ENCODE assay signal across 1 fruit fly cellular context in the genomic region with DNA sequence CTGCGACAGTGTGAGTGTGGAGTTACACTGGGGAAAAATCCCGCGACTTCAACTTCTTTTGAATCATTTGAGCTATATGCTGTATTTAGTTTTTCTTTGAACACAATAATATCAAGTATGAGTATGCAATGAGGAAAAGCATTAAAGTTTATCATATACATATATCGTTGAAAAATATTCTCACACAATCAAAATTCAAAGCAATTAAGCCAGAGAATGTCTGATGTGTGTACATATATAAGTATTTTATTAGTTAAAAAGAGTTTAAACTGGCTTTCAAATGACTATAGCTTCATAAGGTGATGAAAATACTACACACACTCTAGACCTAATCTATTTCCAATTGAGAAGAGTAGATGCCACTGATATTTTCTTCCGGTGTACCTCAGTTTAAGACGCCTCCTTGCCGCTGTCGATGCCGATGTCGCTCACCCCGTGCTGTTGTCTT.
TF ChIP-seq lines count a peak whose summit lies in the region.

No protein-coding gene starts in this region.

TF ChIP-seq in whole organism, embryonic, 481 proteins besides CTCF, POLR2A, EP300 and RAD21 (continued from another document and continues in another):
- peak; percentile 59 for TF ChIP-seq CG12659 (GFP tag; optimal IDR thresholded peaks at IDR 0.05; lab: Kevin White, UChicago)
- TF ChIP-seq fu2 (GFP tag; optimal IDR thresholded peaks at IDR 0.05; lab: Kevin White, UChicago) = no peak
- TF ChIP-seq bab2 (GFP tag; optimal IDR thresholded peaks at IDR 0.05; lab: Kevin White, UChicago) = no peak
- TF ChIP-seq Jarid2 (GFP tag; optimal IDR thresholded peaks at IDR 0.05; lab: Kevin White, UChicago) = no peak
- no peak for TF ChIP-seq CG17328 (GFP tag; IDR thresholded peaks at IDR 0.05; lab: Robert Waterston, UW)
- TF ChIP-seq vvl (GFP tag; IDR thresholded peaks at IDR 0.05; lab: Robert Waterston, UW) = peak; percentile 31; the same call in 1 of the 2 replicates
- no peak for TF ChIP-seq ranshi (GFP tag; IDR thresholded peaks at IDR 0.05; lab: Robert Waterston, UW)
- peak; percentile 27 for TF ChIP-seq CG12155 (GFP tag; optimal IDR thresholded peaks at IDR 0.05; lab: Kevin White, UChicago)
- no peak for TF ChIP-seq gt (GFP tag; IDR thresholded peaks at IDR 0.05; lab: Robert Waterston, UW)
- no peak for TF ChIP-seq TFAM (GFP tag; optimal IDR thresholded peaks at IDR 0.05; lab: Kevin White, UChicago)
- TF ChIP-seq CG5953 (GFP tag; IDR thresholded peaks at IDR 0.05; lab: Robert Waterston, UW) = no peak
- no peak for TF ChIP-seq Dip3 (GFP tag; optimal IDR thresholded peaks at IDR 0.05; lab: Kevin White, UChicago)
- TF ChIP-seq CG18476 (GFP tag; optimal IDR thresholded peaks at IDR 0.05; lab: Kevin White, UChicago) = peak; percentile 16
- no peak for TF ChIP-seq Aef1 (GFP tag; IDR thresholded peaks at IDR 0.05; lab: Robert Waterston, UW)
- TF ChIP-seq CG9215 (GFP tag; IDR thresholded peaks at IDR 0.05; lab: Robert Waterston, UW) = 0 out of 2 replicates have a peak, but pooled peaks have one; percentile 7
- TF ChIP-seq nmo (GFP tag; optimal IDR thresholded peaks at IDR 0.05; lab: Kevin White, UChicago) = peak; percentile 79
- no peak for TF ChIP-seq Doc3 (GFP tag; IDR thresholded peaks at IDR 0.05; lab: Robert Waterston, UW; ENCODE audit: partially characterized antibody)
- no peak for TF ChIP-seq nerfin-2 (GFP tag; IDR thresholded peaks at IDR 0.05; lab: Robert Waterston, UW; ENCODE audit: partially characterized antibody)
- TF ChIP-seq zen (tag; optimal IDR thresholded peaks at IDR 0.05; lab: Kevin White, UChicago) = no peak
- no peak for TF ChIP-seq CG9932 (GFP tag; IDR thresholded peaks at IDR 0.05; lab: Robert Waterston, UW)
- TF ChIP-seq sim (GFP tag; IDR thresholded peaks at IDR 0.05; lab: Robert Waterston, UW) = no peak
- peak; percentile 42 for TF ChIP-seq org-1 (GFP tag; optimal IDR thresholded peaks at IDR 0.05; lab: Kevin White, UChicago)
- TF ChIP-seq stwl (tag; optimal IDR thresholded peaks at IDR 0.05; lab: Kevin White, UChicago) = peak; percentile 2
- TF ChIP-seq zfh2 (GFP tag; optimal IDR thresholded peaks at IDR 0.05; lab: Kevin White, UChicago) = no peak
- peak; percentile 25 for TF ChIP-seq NfI (GFP tag; optimal IDR thresholded peaks at IDR 0.05; lab: Kevin White, UChicago)
- TF ChIP-seq CG3726 (GFP tag; IDR thresholded peaks at IDR 0.05; lab: Robert Waterston, UW) = no peak
- no peak for TF ChIP-seq CG6683 (GFP tag; optimal IDR thresholded peaks at IDR 0.05; lab: Kevin White, UChicago)
- TF ChIP-seq pita (GFP tag; optimal IDR thresholded peaks at IDR 0.05; lab: Kevin White, UChicago) = no peak
- TF ChIP-seq Adf1 (GFP tag; IDR thresholded peaks at IDR 0.05; lab: Robert Waterston, UW) = no peak
- TF ChIP-seq MBD-R2 (GFP tag; IDR thresholded peaks at IDR 0.05; lab: Robert Waterston, UW) = no peak
- no peak for TF ChIP-seq dati (GFP tag; IDR thresholded peaks at IDR 0.05; lab: Robert Waterston, UW)
- TF ChIP-seq trh (GFP tag; optimal IDR thresholded peaks at IDR 0.05; lab: Kevin White, UChicago) = no peak
- no peak for TF ChIP-seq MESR4 (GFP tag; optimal IDR thresholded peaks at IDR 0.05; lab: Kevin White, UChicago)
- TF ChIP-seq Ravus (GFP tag; IDR thresholded peaks at IDR 0.05; lab: Robert Waterston, UW) = no peak
- TF ChIP-seq chn (GFP tag; optimal IDR thresholded peaks at IDR 0.05; lab: Kevin White, UChicago) = peak; percentile 40
- TF ChIP-seq luna (GFP tag; optimal IDR thresholded peaks at IDR 0.05; lab: Kevin White, UChicago) = no peak
- peak; percentile 34 for TF ChIP-seq CG15269 (tag; optimal IDR thresholded peaks at IDR 0.05; lab: Kevin White, UChicago)
- TF ChIP-seq CG10431 (GFP tag; optimal IDR thresholded peaks at IDR 0.05; lab: Kevin White, UChicago) = peak; percentile 3
- TF ChIP-seq Vsx1 (GFP tag; optimal IDR thresholded peaks at IDR 0.05; lab: Kevin White, UChicago) = peak; percentile 3
- TF ChIP-seq Ssrp (tag; optimal IDR thresholded peaks at IDR 0.05; lab: Kevin White, UChicago) = peak; percentile 70
- TF ChIP-seq CG6654 (GFP tag; optimal IDR thresholded peaks at IDR 0.05; lab: Kevin White, UChicago) = no peak
- TF ChIP-seq ato (GFP tag; IDR thresholded peaks at IDR 0.05; lab: Robert Waterston, UW; ENCODE audit: partially characterized antibody) = no peak
- no peak for TF ChIP-seq Mes4 (GFP tag; optimal IDR thresholded peaks at IDR 0.05; lab: Kevin White, UChicago)
- TF ChIP-seq Dip2 (GFP tag; IDR thresholded peaks at IDR 0.05; lab: Robert Waterston, UW) = no peak
- peak; percentile 4 for TF ChIP-seq CG7786 (GFP tag; optimal IDR thresholded peaks at IDR 0.05; lab: Kevin White, UChicago)
- no peak for TF ChIP-seq CG15011 (GFP tag; optimal IDR thresholded peaks at IDR 0.05; lab: Kevin White, UChicago)
- no peak for TF ChIP-seq dan (GFP tag; IDR thresholded peaks at IDR 0.05; lab: Robert Waterston, UW)
- no peak for TF ChIP-seq CG31388 (GFP tag; optimal IDR thresholded peaks at IDR 0.05; lab: Kevin White, UChicago)
- peak; percentile 72 for TF ChIP-seq Oli (tag; optimal IDR thresholded peaks at IDR 0.05; lab: Kevin White, UChicago)
- no peak for TF ChIP-seq ERR (GFP tag; optimal IDR thresholded peaks at IDR 0.05; lab: Kevin White, UChicago)
- no peak for TF ChIP-seq vnd (GFP tag; IDR thresholded peaks at IDR 0.05; lab: Robert Waterston, UW; ENCODE audit: partially characterized antibody)
- TF ChIP-seq CG4282 (GFP tag; optimal IDR thresholded peaks at IDR 0.05; lab: Kevin White, UChicago) = no peak
- TF ChIP-seq CG1603 (tag; optimal IDR thresholded peaks at IDR 0.05; lab: Kevin White, UChicago) = peak; percentile 16
- TF ChIP-seq CG2889 (GFP tag; IDR thresholded peaks at IDR 0.05; lab: Robert Waterston, UW) = no peak
- peak; percentile 2 for TF ChIP-seq CrebB (tag; optimal IDR thresholded peaks at IDR 0.05; lab: Kevin White, UChicago)
- peak; percentile 9 for TF ChIP-seq CG16863 (GFP tag; optimal IDR thresholded peaks at IDR 0.05; lab: Kevin White, UChicago)
- peak; percentile 67 for TF ChIP-seq CG11504 (tag; optimal IDR thresholded peaks at IDR 0.05; lab: Kevin White, UChicago)
- no peak for TF ChIP-seq Gug (GFP tag; IDR thresholded peaks at IDR 0.05; lab: Robert Waterston, UW)
- no peak for TF ChIP-seq Antp (GFP tag; optimal IDR thresholded peaks at IDR 0.05; lab: Kevin White, UChicago)
- no peak for TF ChIP-seq Dp (GFP tag; optimal IDR thresholded peaks at IDR 0.05; lab: Kevin White, UChicago)
- TF ChIP-seq rib (GFP tag; IDR thresholded peaks at IDR 0.05; lab: Robert Waterston, UW) = no peak
- peak; percentile 5 for TF ChIP-seq HHEX (GFP tag; optimal IDR thresholded peaks at IDR 0.05; lab: Kevin White, UChicago)
- TF ChIP-seq CG8281 (tag; optimal IDR thresholded peaks at IDR 0.05; lab: Kevin White, UChicago) = no peak
- TF ChIP-seq CG13296 (GFP tag; optimal IDR thresholded peaks at IDR 0.05; lab: Kevin White, UChicago) = no peak
- TF ChIP-seq sens-2 (GFP tag; IDR thresholded peaks at IDR 0.05; lab: Robert Waterston, UW) = no peak
- peak; percentile 57 for TF ChIP-seq gsb-n (tag; optimal IDR thresholded peaks at IDR 0.05; lab: Kevin White, UChicago)
- peak; percentile 67 for TF ChIP-seq CG7839 (tag; optimal IDR thresholded peaks at IDR 0.05; lab: Kevin White, UChicago)
- TF ChIP-seq CG43689 (GFP tag; IDR thresholded peaks at IDR 0.05; lab: Robert Waterston, UW) = no peak
- TF ChIP-seq CG17385 (GFP tag; optimal IDR thresholded peaks at IDR 0.05; lab: Kevin White, UChicago) = peak; percentile 53
- TF ChIP-seq CG14965 (GFP tag; optimal IDR thresholded peaks at IDR 0.05; lab: Kevin White, UChicago; ENCODE audit: borderline replicate concordance) = no peak
- TF ChIP-seq hth (optimal IDR thresholded peaks at IDR 0.05; lab: Kevin White, UChicago) = no peak
- TF ChIP-seq HmgD (GFP tag; optimal IDR thresholded peaks at IDR 0.05; lab: Kevin White, UChicago) = no peak
- no peak for TF ChIP-seq da (GFP tag; optimal IDR thresholded peaks at IDR 0.05; lab: Kevin White, UChicago)
- TF ChIP-seq CG9437 (GFP tag; optimal IDR thresholded peaks at IDR 0.05; lab: Kevin White, UChicago) = peak; percentile 61
- TF ChIP-seq sug (tag; optimal IDR thresholded peaks at IDR 0.05; lab: Kevin White, UChicago) = peak; percentile 1
- peak; percentile 19 for TF ChIP-seq Six4 (GFP tag; optimal IDR thresholded peaks at IDR 0.05; lab: Kevin White, UChicago)
- TF ChIP-seq kni (GFP tag; optimal IDR thresholded peaks at IDR 0.05; lab: Kevin White, UChicago) = peak; percentile 24
- TF ChIP-seq tgo (GFP tag; IDR thresholded peaks at IDR 0.05; lab: Robert Waterston, UW) = no peak
- no peak for TF ChIP-seq Dbx (GFP tag; IDR thresholded peaks at IDR 0.05; lab: Robert Waterston, UW)
- TF ChIP-seq croc (GFP tag; conservative IDR thresholded peaks at IDR 0.05; lab: Robert Waterston, UW) = peak; percentile 43; the same call in 1 of the 3 replicates
- TF ChIP-seq stc (GFP tag; IDR thresholded peaks at IDR 0.05; lab: Robert Waterston, UW) = no peak
- TF ChIP-seq Drgx (GFP tag; IDR thresholded peaks at IDR 0.05; lab: Robert Waterston, UW) = peak; percentile 25; the same call in 1 of the 2 replicates
- TF ChIP-seq zfh1 (GFP tag; IDR thresholded peaks at IDR 0.05; lab: Robert Waterston, UW) = 0 out of 3 replicates have a peak, but pooled peaks have one; percentile 31
- no peak for TF ChIP-seq sob (GFP tag; IDR thresholded peaks at IDR 0.05; lab: Robert Waterston, UW)
- no peak for TF ChIP-seq CG10565 (GFP tag; optimal IDR thresholded peaks at IDR 0.05; lab: Kevin White, UChicago)
- TF ChIP-seq CG12104 (GFP tag; optimal IDR thresholded peaks at IDR 0.05; lab: Kevin White, UChicago) = peak; percentile 13
- TF ChIP-seq Mrtf (GFP tag; IDR thresholded peaks at IDR 0.05; lab: Robert Waterston, UW) = no peak
- TF ChIP-seq tup (GFP tag; optimal IDR thresholded peaks at IDR 0.05; lab: Kevin White, UChicago) = no peak
- TF ChIP-seq Hand (GFP tag; optimal IDR thresholded peaks at IDR 0.05; lab: Kevin White, UChicago) = no peak
- no peak for TF ChIP-seq CG12769 (tag; optimal IDR thresholded peaks at IDR 0.05; lab: Kevin White, UChicago)
- TF ChIP-seq CG4730 (GFP tag; IDR thresholded peaks at IDR 0.05; lab: Robert Waterston, UW) = no peak
- peak; percentile 23 for TF ChIP-seq unpg (GFP tag; optimal IDR thresholded peaks at IDR 0.05; lab: Kevin White, UChicago)
- no peak for TF ChIP-seq mld (GFP tag; IDR thresholded peaks at IDR 0.05; lab: Robert Waterston, UW; ENCODE audit: partially characterized antibody)
- no peak for TF ChIP-seq Dek (tag; optimal IDR thresholded peaks at IDR 0.05; lab: Kevin White, UChicago)
- TF ChIP-seq h (optimal IDR thresholded peaks at IDR 0.05; lab: Kevin White, UChicago) = no peak
- TF ChIP-seq ewg (GFP tag; optimal IDR thresholded peaks at IDR 0.05; lab: Kevin White, UChicago) = peak; percentile 41
- no peak for TF ChIP-seq CG8290 (GFP tag; optimal IDR thresholded peaks at IDR 0.05; lab: Kevin White, UChicago)
- no peak for TF ChIP-seq CG8290 (tag; optimal IDR thresholded peaks at IDR 0.05; lab: Kevin White, UChicago)
- no peak for TF ChIP-seq Dfd (GFP tag; optimal IDR thresholded peaks at IDR 0.05; lab: Kevin White, UChicago)
- no peak for TF ChIP-seq CG15514 (GFP tag; optimal IDR thresholded peaks at IDR 0.05; lab: Kevin White, UChicago)
- no peak for TF ChIP-seq CG4360 (GFP tag; IDR thresholded peaks at IDR 0.05; lab: Robert Waterston, UW)
- TF ChIP-seq Trl (optimal IDR thresholded peaks at IDR 0.05; lab: Kevin White, UChicago) = no peak
- TF ChIP-seq Trl (GFP tag; optimal IDR thresholded peaks at IDR 0.05; lab: Kevin White, UChicago) = no peak
- no peak for TF ChIP-seq E2f2 (GFP tag; IDR thresholded peaks at IDR 0.05; lab: Robert Waterston, UW)
- no peak for TF ChIP-seq hb (GFP tag; IDR thresholded peaks at IDR 0.05; lab: Robert Waterston, UW; ENCODE audit: partially characterized antibody)
- peak; percentile 75 for TF ChIP-seq CG30403 (GFP tag; optimal IDR thresholded peaks at IDR 0.05; lab: Kevin White, UChicago)
- no peak for TF ChIP-seq ttk (GFP tag; IDR thresholded peaks at IDR 0.05; lab: Robert Waterston, UW)
- TF ChIP-seq CG2875 (GFP tag; optimal IDR thresholded peaks at IDR 0.05; lab: Kevin White, UChicago) = peak; percentile 56
- TF ChIP-seq Stat92E (GFP tag; optimal IDR thresholded peaks at IDR 0.05; lab: Kevin White, UChicago) = peak in 1 of 3 experiments; percentile 6
- peak; percentile 94 for TF ChIP-seq sens (GFP tag; lab: Kevin White, UChicago)
- TF ChIP-seq dimm (GFP tag; IDR thresholded peaks at IDR 0.05; lab: Robert Waterston, UW) = no peak
- no peak for TF ChIP-seq D19B (GFP tag; optimal IDR thresholded peaks at IDR 0.05; lab: Kevin White, UChicago)
- peak; percentile 89 for TF ChIP-seq CG9727 (GFP tag; optimal IDR thresholded peaks at IDR 0.05; lab: Kevin White, UChicago)
- no peak for TF ChIP-seq Camta (GFP tag; optimal IDR thresholded peaks at IDR 0.05; lab: Kevin White, UChicago)
- TF ChIP-seq chinmo (GFP tag; IDR thresholded peaks at IDR 0.05; lab: Robert Waterston, UW; ENCODE audit: partially characterized antibody) = no peak
- no peak for TF ChIP-seq jigr1 (GFP tag; IDR thresholded peaks at IDR 0.05; lab: Robert Waterston, UW)
- TF ChIP-seq ken (GFP tag; IDR thresholded peaks at IDR 0.05; lab: Robert Waterston, UW) = no peak
- no peak; the same call in 1 of the 2 replicates for TF ChIP-seq lmd (GFP tag; IDR thresholded peaks at IDR 0.05; lab: Robert Waterston, UW)
- TF ChIP-seq mam (GFP tag; optimal IDR thresholded peaks at IDR 0.05; lab: Kevin White, UChicago) = peak; percentile 0
- TF ChIP-seq Sin3A (optimal IDR thresholded peaks at IDR 0.05; lab: Kevin White, UChicago) = no peak
- TF ChIP-seq crol (GFP tag; IDR thresholded peaks at IDR 0.05; lab: Robert Waterston, UW) = no peak
- TF ChIP-seq CkIIα-i1 (GFP tag; IDR thresholded peaks at IDR 0.05; lab: Robert Waterston, UW) = no peak
- TF ChIP-seq nau (GFP tag; optimal IDR thresholded peaks at IDR 0.05; lab: Kevin White, UChicago) = peak; percentile 25
- peak; percentile 78 for TF ChIP-seq CG2712 (tag; optimal IDR thresholded peaks at IDR 0.05; lab: Kevin White, UChicago)
- peak; percentile 12 for TF ChIP-seq CG2116 (GFP tag; optimal IDR thresholded peaks at IDR 0.05; lab: Kevin White, UChicago)
- no peak for TF ChIP-seq ftz-f1 (GFP tag; optimal IDR thresholded peaks at IDR 0.05; lab: Kevin White, UChicago)
- no peak for TF ChIP-seq shn (GFP tag; optimal IDR thresholded peaks at IDR 0.05; lab: Kevin White, UChicago)
- peak; percentile 75 for TF ChIP-seq CG12391 (tag; optimal IDR thresholded peaks at IDR 0.05; lab: Kevin White, UChicago)
- TF ChIP-seq CG7357 (GFP tag; IDR thresholded peaks at IDR 0.05; lab: Robert Waterston, UW) = no peak
- no peak for TF ChIP-seq gce (GFP tag; IDR thresholded peaks at IDR 0.05; lab: Robert Waterston, UW)
- TF ChIP-seq Xbp1 (GFP tag; optimal IDR thresholded peaks at IDR 0.05; lab: Kevin White, UChicago) = peak; percentile 59
- peak; percentile 12 for TF ChIP-seq fd102C (GFP tag; optimal IDR thresholded peaks at IDR 0.05; lab: Kevin White, UChicago)
